Fruit fly (Drosophila melanogaster) whole organism, prepupa: ENCODE data around the gene CG15894.

Source experiments
- CG6854 ChIP-seq: fragments of 200-800 bp; sonication (Bioruptor generic); optimal IDR thresholded peaks from 2 replicates; lab custom pipeline; 2017; ENCODE audit warnings: missing biosample characterization, mild to moderate bottlenecking, missing genetic modification characterization
- Hr4 ChIP-seq: fragments of 200-800 bp; sonication (Bioruptor generic); optimal IDR thresholded peaks from 3 replicates; lab custom pipeline; 2016; ENCODE audit warnings: missing biosample characterization, missing genetic modification characterization
- Sox102F ChIP-seq: fragments of 200-800 bp; sonication (Bioruptor generic); optimal IDR thresholded peaks from 2 replicates; lab custom pipeline; 2016; ENCODE audit warnings: missing biosample characterization, mild to moderate bottlenecking, missing genetic modification characterization
- dsx ChIP-seq: fragments of 200-800 bp; optimal IDR thresholded peaks from 3 replicates; lab custom pipeline; 2019; ENCODE audit warnings: missing biosample characterization, mild to moderate bottlenecking, missing genetic modification characterization, moderate library complexity; ENCODE audit not compliant: poor library complexity, severe bottlenecking
- lz ChIP-seq: fragments of 200-800 bp; sonication (Bioruptor generic); optimal IDR thresholded peaks from 3 replicates; lab custom pipeline; 2016; ENCODE audit warnings: missing biosample characterization, missing genetic modification characterization

- TF ChIP-seq CG6854 (GFP tag; lab: Kevin White, UChicago): no peak
- TF ChIP-seq Sox102F: no peak
- TF ChIP-seq dsx: no peak
- no peak for TF ChIP-seq Hr4 (GFP tag; lab: Kevin White, UChicago)
- no peak for TF ChIP-seq lz (GFP tag; lab: Kevin White, UChicago)
Observed at dm6 chrX:6357456-6358007, 48.5 kb downstream of the CG15894 start.
